ENCODE assay signal across 2 worm cellular contexts in genomic region chrII:3076915-3077314, ce11.
A peak's percentile ranks its signal among the peaks of the same experiment; 100 is the strongest.
TF ChIP-seq lines count a peak whose summit lies in the region.

Gene Y25C1A.8 (minus strand): TSS chrII:3076959.

TF ChIP-seq in whole organism, L1 larva, 84 proteins besides CTCF, POLR2A, EP300 and RAD21 (continued from another document):
- TF ChIP-seq efl-1 (optimal IDR thresholded peaks at IDR 0.05; lab: Kevin White, UChicago) (peak; percentile 92 to 95), efl-1 (GFP tag; optimal IDR thresholded peaks at IDR 0.05 in 1 of 2; lab: Kevin White, UChicago) (peak; percentile 80 to 98), skn-1 (tag; optimal IDR thresholded peaks at IDR 0.05; lab: Kevin White, UChicago) (peak; percentile 85), efl-3 (GFP tag; optimal IDR thresholded peaks at IDR 0.05; lab: Kevin White, UChicago) (peak; percentile 34), ceh-82 (tag; optimal IDR thresholded peaks at IDR 0.05; lab: Kevin White, UChicago) (peak; percentile 86 to 96 (median 94)), sup-37 (GFP tag; optimal IDR thresholded peaks at IDR 0.05; lab: Kevin White, UChicago) (peak; percentile 84), aha-1 (tag; optimal IDR thresholded peaks at IDR 0.05; lab: Kevin White, UChicago) (peak; percentile 48), ces-1 (GFP tag; optimal IDR thresholded peaks at IDR 0.05; lab: Kevin White, UChicago) (no peak), sox-4 (tag; optimal IDR thresholded peaks at IDR 0.05; lab: Kevin White, UChicago) (peak; percentile 72), nhr-28 (tag; optimal IDR thresholded peaks at IDR 0.05; lab: Kevin White, UChicago) (no peak), elt-3 (tag; optimal IDR thresholded peaks at IDR 0.05; lab: Kevin White, UChicago) (peak in 3 of 6 experiments; percentile 14 to 80 (median 74)), pax-3 (tag; optimal IDR thresholded peaks at IDR 0.05; lab: Kevin White, UChicago) (peak; percentile 81), nhr-12 (tag; optimal IDR thresholded peaks at IDR 0.05; lab: Kevin White, UChicago) (no peak), unc-98 (GFP tag; IDR thresholded peaks at IDR 0.05; lab: Robert Waterston, UW) (0 out of 2 replicates have a peak, but pooled peaks have one; percentile 47), rnt-1 (tag; optimal IDR thresholded peaks at IDR 0.05; lab: Kevin White, UChicago) (peak; percentile 98), pqm-1 (tag; optimal IDR thresholded peaks at IDR 0.05; lab: Kevin White, UChicago) (no peak), xbp-1 (tag; optimal IDR thresholded peaks at IDR 0.05; lab: Kevin White, UChicago) (peak; percentile 99), alr-1 (tag; optimal IDR thresholded peaks at IDR 0.05; lab: Kevin White, UChicago; ENCODE audit: borderline replicate concordance) (no peak), F16B12.6 (tag; optimal IDR thresholded peaks at IDR 0.05; lab: Kevin White, UChicago) (peak; percentile 67), swsn-7 (tag; optimal IDR thresholded peaks at IDR 0.05; lab: Kevin White, UChicago) (peak; percentile 92), unc-62 (GFP tag; optimal IDR thresholded peaks at IDR 0.05; lab: Kevin White, UChicago) (no peak), nhr-47 (tag; optimal IDR thresholded peaks at IDR 0.05; lab: Kevin White, UChicago) (no peak), elt-2 (tag; optimal IDR thresholded peaks at IDR 0.05; lab: Kevin White, UChicago) (peak; percentile 83), mab-9 (GFP tag; IDR thresholded peaks at IDR 0.05; lab: Robert Waterston, UW) (peak; percentile 86), tbx-2 (tag; optimal IDR thresholded peaks at IDR 0.05; lab: Kevin White, UChicago) (peak; percentile 94)

TF ChIP-seq in whole organism, young adult, 124 proteins besides CTCF, POLR2A, EP300 and RAD21 (continued from another document):
- TF ChIP-seq B0035.1 (tag; optimal IDR thresholded peaks at IDR 0.05; lab: Kevin White, UChicago), result peak; percentile 40
- TF ChIP-seq nfya-2 (GFP tag; IDR thresholded peaks at IDR 0.05; lab: Robert Waterston, UW), result no peak
- no peak for TF ChIP-seq sea-2 (GFP tag; IDR thresholded peaks at IDR 0.05; lab: Robert Waterston, UW)
- peak; percentile 86 for TF ChIP-seq cebp-1 (GFP tag; IDR thresholded peaks at IDR 0.05; lab: Robert Waterston, UW)
- TF ChIP-seq cebp-1 (tag; optimal IDR thresholded peaks at IDR 0.05; lab: Kevin White, UChicago), result peak; percentile 95
- no peak for TF ChIP-seq bed-1 (GFP tag; IDR thresholded peaks at IDR 0.05; lab: Robert Waterston, UW)
- peak; percentile 91 for TF ChIP-seq repo-1 (tag; optimal IDR thresholded peaks at IDR 0.05; lab: Kevin White, UChicago)
- TF ChIP-seq attf-3 (GFP tag; conservative IDR thresholded peaks at IDR 0.05; lab: Robert Waterston, UW), result no peak
- peak; percentile 48 for TF ChIP-seq ztf-3 (GFP tag; optimal IDR thresholded peaks at IDR 0.05; lab: Kevin White, UChicago)
- no peak for TF ChIP-seq ccch-3 (GFP tag; optimal IDR thresholded peaks at IDR 0.05; lab: Kevin White, UChicago)
- no peak for TF ChIP-seq bed-2 (GFP tag; IDR thresholded peaks at IDR 0.05; lab: Robert Waterston, UW)
- peak; percentile 96 for TF ChIP-seq B0336.3 (GFP tag; IDR thresholded peaks at IDR 0.05; lab: Robert Waterston, UW)
- no peak for TF ChIP-seq lin-26 (GFP tag; IDR thresholded peaks at IDR 0.05; lab: Robert Waterston, UW)
- TF ChIP-seq pbrm-1 (GFP tag; IDR thresholded peaks at IDR 0.05; lab: Robert Waterston, UW), result peak; percentile 96
- TF ChIP-seq snpc-4 (GFP tag; optimal IDR thresholded peaks at IDR 0.05; lab: Kevin White, UChicago), result peak; percentile 63
- peak in 3 of 4 experiments; percentile 71 to 73 (median 73) for TF ChIP-seq snpc-4 (tag; optimal IDR thresholded peaks at IDR 0.05; lab: Kevin White, UChicago)
TF ChIP-seq in whole organism, young adult: peak in this region for 55.
